Fruit fly (Drosophila melanogaster) whole organism, embryonic: ENCODE results near the gene CROT.

Experiments used
- ATbp ChIP-seq: fragments of 200-800 bp; sonication (Bioruptor generic); optimal IDR thresholded peaks from 2 replicates; lab custom pipeline; 2017; ENCODE audit warnings: missing biosample characterization, mild to moderate bottlenecking, missing genetic modification characterization, missing genetic modification reagents
- Asciz ChIP-seq: fragments of 200-800 bp; sonication (Bioruptor generic); optimal IDR thresholded peaks from 2 replicates; lab custom pipeline; 2017; ENCODE audit warnings: missing biosample characterization, mild to moderate bottlenecking, missing genetic modification characterization, missing genetic modification reagents
- CG10979 ChIP-seq: fragments of 200-800 bp; sonication (Bioruptor generic); optimal IDR thresholded peaks from 2 replicates; lab custom pipeline; 2018; ENCODE audit warnings: missing biosample characterization, mild to moderate bottlenecking, missing genetic modification characterization, moderate library complexity
- CG11085 ChIP-seq: fragments of 200-800 bp; sonication (Bioruptor generic); IDR thresholded peaks from 2 replicates; pipeline ENCODE4 v1.3.6; 2022; ENCODE audit warnings: missing biosample characterization, missing genetic modification characterization
- CG11504 ChIP-seq: fragments of 200-800 bp; sonication (Bioruptor generic); optimal IDR thresholded peaks from 3 replicates; lab custom pipeline; 2019; ENCODE audit warnings: missing biosample characterization, mild to moderate bottlenecking, missing genetic modification characterization, moderate library complexity
- CG11695 ChIP-seq: fragments of 200-800 bp; sonication (Bioruptor generic); IDR thresholded peaks from 3 replicates; pipeline ENCODE4 v1.3.6; 2022; ENCODE audit warnings: missing biosample characterization, missing genetic modification characterization
- CG12744 ChIP-seq: fragments of 200-800 bp; sonication (Bioruptor generic); optimal IDR thresholded peaks from 2 replicates; lab custom pipeline; 2016; ENCODE audit warnings: missing biosample characterization, missing genetic modification characterization
- CG12769 ChIP-seq: fragments of 200-800 bp; sonication (Bioruptor generic); optimal IDR thresholded peaks from 2 replicates; lab custom pipeline; 2019; ENCODE audit warnings: missing biosample characterization, mild to moderate bottlenecking, missing genetic modification characterization, moderate library complexity
- CG1603 ChIP-seq: fragments of 200-800 bp; sonication (Bioruptor generic); optimal IDR thresholded peaks from 2 replicates; lab custom pipeline; 2019; ENCODE audit warnings: missing biosample characterization, mild to moderate bottlenecking, missing genetic modification characterization, moderate library complexity
- CG18619 ChIP-seq: fragments of 200-800 bp; sonication (Bioruptor generic); optimal IDR thresholded peaks from 3 replicates; lab custom pipeline; 2017; ENCODE audit warnings: missing biosample characterization, mild to moderate bottlenecking, missing genetic modification characterization
- CG2120 ChIP-seq: fragments of 200-800 bp; sonication (Bioruptor generic); optimal IDR thresholded peaks from 3 replicates; lab custom pipeline; 2016; ENCODE audit warnings: missing biosample characterization, missing genetic modification characterization
- CG2678 ChIP-seq: fragments of 200-800 bp; sonication (Bioruptor generic); optimal IDR thresholded peaks from 3 replicates; lab custom pipeline; 2019; ENCODE audit warnings: missing biosample characterization, mild to moderate bottlenecking, missing genetic modification characterization, moderate library complexity
- CG3065 ChIP-seq: fragments of 200-800 bp; sonication (Bioruptor generic); optimal IDR thresholded peaks from 2 replicates; lab custom pipeline; 2016; ENCODE audit warnings: missing biosample characterization, missing genetic modification characterization
- CG4360 ChIP-seq: fragments of 200-800 bp; sonication (Bioruptor generic); IDR thresholded peaks from 2 replicates; pipeline ENCODE4 v1.3.6; 2022; ENCODE audit warnings: missing biosample characterization, missing genetic modification characterization
- CG4424 ChIP-seq: fragments of 200-800 bp; sonication (Bioruptor generic); optimal IDR thresholded peaks from 3 replicates; lab custom pipeline; 2016; ENCODE audit warnings: missing biosample characterization, missing genetic modification characterization
- CG4854 ChIP-seq: fragments of 200-800 bp; sonication (Bioruptor generic); optimal IDR thresholded peaks from 2 replicates; lab custom pipeline; 2016; ENCODE audit warnings: missing biosample characterization, missing genetic modification characterization, inconsistent platforms
- CG6654 ChIP-seq: fragments of 200-800 bp; sonication (Bioruptor generic); optimal IDR thresholded peaks from 2 replicates; lab custom pipeline; 2017; ENCODE audit warnings: missing biosample characterization, mild to moderate bottlenecking, missing genetic modification characterization
- CG7372 ChIP-seq: fragments of 200-800 bp; sonication (Bioruptor generic); IDR thresholded peaks from 2 replicates; pipeline ENCODE4 v1.3.6; 2022; ENCODE audit warnings: missing biosample characterization, missing genetic modification characterization
- CG7745 ChIP-seq: fragments of 200-800 bp; sonication (Bioruptor generic); optimal IDR thresholded peaks from 2 replicates; lab custom pipeline; 2018; ENCODE audit warnings: missing biosample characterization, mild to moderate bottlenecking, missing genetic modification characterization, moderate library complexity
- CG8924 ChIP-seq: fragments of 200-800 bp; optimal IDR thresholded peaks from 3 replicates; lab custom pipeline; 2019; ENCODE audit warnings: missing biosample characterization, mild to moderate bottlenecking, missing genetic modification characterization, moderate library complexity
- CG8944 ChIP-seq: fragments of 200-800 bp; sonication (Bioruptor generic); optimal IDR thresholded peaks from 3 replicates; lab custom pipeline; 2016; ENCODE audit warnings: missing biosample characterization, missing genetic modification characterization
- CG9727 ChIP-seq: fragments of 200-800 bp; sonication (Bioruptor generic); optimal IDR thresholded peaks from 3 replicates; lab custom pipeline; 2017; ENCODE audit warnings: missing biosample characterization, mild to moderate bottlenecking, missing genetic modification characterization
- D19A ChIP-seq: fragments of 200-800 bp; optimal IDR thresholded peaks from 3 replicates; lab custom pipeline; 2019; ENCODE audit warnings: missing biosample characterization, mild to moderate bottlenecking, missing genetic modification characterization, moderate library complexity
- Drgx ChIP-seq: fragments of 200-800 bp; sonication (Bioruptor generic); IDR thresholded peaks from 2 replicates; pipeline ENCODE4 v1.3.6; 2022; ENCODE audit warnings: missing biosample characterization, missing genetic modification characterization
- Gug ChIP-seq: fragments of 200-800 bp; sonication (Bioruptor generic); IDR thresholded peaks from 4 replicates; pipeline ENCODE4 v1.3.6; 2022; ENCODE audit warnings: missing biosample characterization, missing genetic modification characterization
- Lim3 ChIP-seq: fragments of 200-800 bp; sonication (Bioruptor generic); IDR thresholded peaks from 2 replicates; pipeline ENCODE4 v1.3.6; 2022; ENCODE audit warnings: missing biosample characterization, missing genetic modification characterization
- Med ChIP-seq: fragments of 200-800 bp; sonication (Bioruptor generic); peaks from one replicate; lab custom pipeline; 2016; ENCODE audit warnings: missing biosample characterization, missing genetic modification characterization, mild to moderate bottlenecking, inconsistent platforms, moderate library complexity
- Mes4 ChIP-seq: fragments of 200-800 bp; sonication (Bioruptor generic); optimal IDR thresholded peaks from 2 replicates; lab custom pipeline; 2016; ENCODE audit warnings: missing biosample characterization, missing genetic modification characterization
- NFAT ChIP-seq: fragments of 200-800 bp; sonication (Bioruptor generic); IDR thresholded peaks from 2 replicates; pipeline ENCODE4 v1.3.6; 2022; ENCODE audit warnings: missing biosample characterization, missing genetic modification characterization
- Pdp1 ChIP-seq, 2 experiments: fragments of 200-800 bp; sonication (Bioruptor generic); optimal IDR thresholded peaks; 3 replicates each; lab custom pipeline; 2016; ENCODE audit warnings: missing biosample characterization in 2 of 2, missing genetic modification characterization in 2 of 2, mild to moderate bottlenecking in 1 of 2, moderate library complexity in 1 of 2
- Sox100B ChIP-seq: fragments of 200-800 bp; sonication (Bioruptor generic); optimal IDR thresholded peaks from 3 replicates; lab custom pipeline; 2018; ENCODE audit warnings: missing biosample characterization, mild to moderate bottlenecking, missing genetic modification characterization
- Taf1 ChIP-seq: fragments of 200-800 bp; sonication (Bioruptor generic); IDR thresholded peaks from 2 replicates; pipeline ENCODE4 v1.3.6; 2022; ENCODE audit warnings: missing biosample characterization, missing genetic modification characterization
- Trl ChIP-seq, 3 experiments: fragments of >200 bp in 2 of 3; fragments of 200-800 bp in 1 of 3; sonication (Bioruptor generic) in 1 of 3; optimal IDR thresholded peaks; 2 replicates in 1 of 3; 3 replicates in 2 of 3; lab custom pipeline; 2016 to 2017; ENCODE audit warnings: missing biosample characterization in 1 of 3, missing genetic modification characterization in 1 of 3
- ab ChIP-seq: fragments of 200-800 bp; sonication (Bioruptor generic); optimal IDR thresholded peaks from 2 replicates; lab custom pipeline; 2016; ENCODE audit warnings: missing biosample characterization, missing genetic modification characterization
- abd-A ChIP-seq: fragments of 200-800 bp; sonication (Bioruptor generic); optimal IDR thresholded peaks from 3 replicates; lab custom pipeline; 2019; ENCODE audit warnings: missing biosample characterization, mild to moderate bottlenecking, missing genetic modification characterization, moderate library complexity
- amos ChIP-seq: fragments of 200-800 bp; sonication (Bioruptor generic); IDR thresholded peaks from 2 replicates; pipeline ENCODE4 v1.3.6; 2022; ENCODE audit warnings: missing biosample characterization, missing genetic modification characterization; ENCODE audit not compliant: partially characterized antibody
- cas ChIP-seq: fragments of 200-800 bp; sonication (Bioruptor generic); IDR thresholded peaks from 2 replicates; pipeline ENCODE4 v1.3.6; 2022; ENCODE audit warnings: missing biosample characterization, missing genetic modification characterization
- dmrt99B ChIP-seq: fragments of 200-800 bp; sonication (Bioruptor generic); optimal IDR thresholded peaks from 2 replicates; lab custom pipeline; 2018; ENCODE audit warnings: missing biosample characterization, mild to moderate bottlenecking, missing genetic modification characterization, moderate library complexity
- fd96Cb ChIP-seq: fragments of 200-800 bp; sonication (Bioruptor generic); optimal IDR thresholded peaks from 2 replicates; lab custom pipeline; 2018; ENCODE audit warnings: missing biosample characterization, mild to moderate bottlenecking, missing genetic modification characterization, moderate library complexity
- hkb ChIP-seq, 2 experiments: fragments of 200-800 bp in 1 of 2; fragments of >200 bp in 1 of 2; sonication (Bioruptor generic) in 1 of 2; IDR thresholded peaks in 1 of 2; optimal IDR thresholded peaks in 1 of 2; 2 replicates each; pipeline versions ENCODE4 v1.3.6 to Lab custom; 2017 to 2022; ENCODE audit warnings: missing biosample characterization in 1 of 2, missing genetic modification characterization in 1 of 2
- kay ChIP-seq: fragments of 200-800 bp; sonication (Bioruptor generic); optimal IDR thresholded peaks from 2 replicates; lab custom pipeline; 2016; ENCODE audit warnings: missing biosample characterization, missing genetic modification characterization
- ken ChIP-seq: fragments of 200-800 bp; sonication (Bioruptor generic); IDR thresholded peaks from 3 replicates; pipeline ENCODE4 v1.3.6; 2022; ENCODE audit warnings: missing biosample characterization, missing genetic modification characterization
- lab ChIP-seq: fragments of 200-800 bp; sonication (Bioruptor generic); optimal IDR thresholded peaks from 3 replicates; lab custom pipeline; 2017; ENCODE audit warnings: missing biosample characterization, missing genetic modification characterization, mild to moderate bottlenecking, moderate library complexity, missing genetic modification reagents
- lov ChIP-seq, 2 experiments: fragments of 200-800 bp in 1 of 2; fragments of >200 bp in 1 of 2; sonication (Bioruptor generic) in 1 of 2; IDR thresholded peaks in 1 of 2; optimal IDR thresholded peaks in 1 of 2; 2 replicates in 1 of 2; 3 replicates in 1 of 2; pipeline versions ENCODE4 v1.3.6 to Lab custom; 2017 to 2022; ENCODE audit warnings: missing biosample characterization in 1 of 2, missing genetic modification characterization in 1 of 2
- org-1 ChIP-seq: fragments of 200-800 bp; sonication (Bioruptor generic); optimal IDR thresholded peaks from 2 replicates; lab custom pipeline; 2017; ENCODE audit warnings: missing biosample characterization, missing genetic modification characterization
- row ChIP-seq: fragments of 200-800 bp; sonication (Bioruptor generic); IDR thresholded peaks from 3 replicates; pipeline ENCODE4 v1.3.6; 2022; ENCODE audit warnings: missing biosample characterization, missing genetic modification characterization
- sens ChIP-seq: fragments of 200-800 bp; sonication (Bioruptor generic); peaks from one replicate; lab custom pipeline; 2016; ENCODE audit warnings: missing biosample characterization, missing genetic modification characterization
- tll ChIP-seq, 2 experiments: fragments of 200-800 bp in 1 of 2; fragments of >200 bp in 1 of 2; sonication (Bioruptor generic) in 1 of 2; optimal IDR thresholded peaks; 2 replicates each; lab custom pipeline; 2017 to 2019; ENCODE audit warnings: missing biosample characterization in 2 of 2, missing genetic modification characterization in 2 of 2, mild to moderate bottlenecking in 1 of 2, moderate library complexity in 1 of 2
- vnd ChIP-seq: fragments of 200-800 bp; sonication (Bioruptor generic); IDR thresholded peaks from 3 replicates; pipeline ENCODE4 v1.3.6; 2022; ENCODE audit warnings: missing biosample characterization, missing genetic modification characterization; ENCODE audit not compliant: partially characterized antibody
- zen ChIP-seq: fragments of 200-800 bp; sonication (Bioruptor generic); optimal IDR thresholded peaks from 3 replicates; lab custom pipeline; 2018; ENCODE audit warnings: missing biosample characterization, mild to moderate bottlenecking, missing genetic modification characterization, moderate library complexity

Gene CROT

DNA sequence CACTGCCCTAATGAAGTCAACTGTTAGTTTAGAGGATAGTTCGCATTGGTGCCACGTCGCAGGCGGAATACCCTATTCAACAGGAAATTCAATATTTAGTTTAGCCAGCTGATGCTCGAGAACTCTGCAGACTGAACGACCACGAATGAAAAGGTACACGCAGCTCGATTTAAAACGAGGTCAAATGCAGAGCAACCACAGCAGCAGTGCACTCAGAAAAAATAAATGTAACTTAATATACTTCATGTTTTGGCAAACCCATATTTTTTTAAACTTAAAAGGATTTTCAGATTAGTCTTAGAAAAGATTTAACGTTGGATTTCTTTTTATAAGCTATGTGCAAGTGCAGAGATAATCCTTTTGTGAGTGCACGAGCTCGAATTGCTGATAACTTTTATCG lies 51.4 kb downstream of the CROT start:
- TF ChIP-seq fd96Cb, result peak; percentile 32
- TF ChIP-seq CG2678 (tag; lab: Kevin White, UChicago), result peak; percentile 38
- TF ChIP-seq CG7745 (tag; lab: Kevin White, UChicago), result no peak
- TF ChIP-seq NFAT (GFP tag; lab: Robert Waterston, UW), result no peak
- peak; percentile 39 for TF ChIP-seq CG11504
- TF ChIP-seq Sox100B, result peak; percentile 19
- TF ChIP-seq CG11085 (GFP tag; lab: Robert Waterston, UW), result no peak
- TF ChIP-seq CG9727 (GFP tag; lab: Kevin White, UChicago), result no peak
- TF ChIP-seq Med (GFP tag; lab: Kevin White, UChicago), result peak; percentile 8
- no peak for TF ChIP-seq kay (GFP tag; lab: Kevin White, UChicago)
- TF ChIP-seq Taf1 (GFP tag; lab: Robert Waterston, UW), result no peak
- TF ChIP-seq ab (GFP tag; lab: Kevin White, UChicago), result no peak
- TF ChIP-seq vnd (GFP tag; lab: Robert Waterston, UW), result no peak
- TF ChIP-seq cas (GFP tag; lab: Robert Waterston, UW), result no peak
- no peak for TF ChIP-seq Pdp1 (GFP tag; optimal IDR thresholded peaks at IDR 0.05; lab: Kevin White, UChicago)
- peak; percentile 81 for TF ChIP-seq D19A (tag; lab: Kevin White, UChicago)
- no peak for TF ChIP-seq CG8944 (GFP tag; lab: Kevin White, UChicago)
- TF ChIP-seq row (GFP tag; lab: Robert Waterston, UW), result peak; percentile 53; the same call in 2 of the 3 replicates
- no peak for TF ChIP-seq hkb (optimal IDR thresholded peaks at IDR 0.05; lab: Kevin White, UChicago)
- TF ChIP-seq hkb (GFP tag; IDR thresholded peaks at IDR 0.05; lab: Robert Waterston, UW), result no peak
- peak; percentile 24 for TF ChIP-seq CG10979 (tag; lab: Kevin White, UChicago)
- no peak for TF ChIP-seq CG4854
- TF ChIP-seq CG18619 (GFP tag; lab: Kevin White, UChicago), result no peak
- TF ChIP-seq Lim3 (GFP tag; lab: Robert Waterston, UW), result no peak
- no peak for TF ChIP-seq CG8924 (tag; lab: Kevin White, UChicago)
- peak; percentile 23 for TF ChIP-seq dmrt99B
- TF ChIP-seq CG1603 (tag; lab: Kevin White, UChicago), result peak; percentile 10
- TF ChIP-seq lab (GFP tag; lab: Kevin White, UChicago), result peak; percentile 10
- no peak for TF ChIP-seq Trl (optimal IDR thresholded peaks at IDR 0.05; lab: Kevin White, UChicago)
- no peak for TF ChIP-seq Trl (GFP tag; optimal IDR thresholded peaks at IDR 0.05; lab: Kevin White, UChicago)
- TF ChIP-seq lov (optimal IDR thresholded peaks at IDR 0.05; lab: Kevin White, UChicago), result no peak
- TF ChIP-seq lov (GFP tag; IDR thresholded peaks at IDR 0.05; lab: Robert Waterston, UW), result no peak
- no peak for TF ChIP-seq CG2120 (GFP tag; lab: Kevin White, UChicago)
- TF ChIP-seq ATbp, result peak; percentile 8
- peak; percentile 55 for TF ChIP-seq Drgx (GFP tag; lab: Robert Waterston, UW)
- TF ChIP-seq Gug (GFP tag; lab: Robert Waterston, UW), result no peak
- TF ChIP-seq org-1, result no peak
- no peak for TF ChIP-seq ken
- TF ChIP-seq tll (GFP tag; optimal IDR thresholded peaks at IDR 0.05; lab: Kevin White, UChicago), result no peak
- TF ChIP-seq abd-A (tag; lab: Kevin White, UChicago), result no peak
- no peak for TF ChIP-seq CG4424 (GFP tag; lab: Kevin White, UChicago)
- no peak for TF ChIP-seq CG12769 (tag; lab: Kevin White, UChicago)
- TF ChIP-seq CG4360 (GFP tag; lab: Robert Waterston, UW), result no peak
- TF ChIP-seq CG11695 (GFP tag; lab: Robert Waterston, UW), result no peak
- TF ChIP-seq CG12744 (GFP tag; lab: Kevin White, UChicago), result no peak
- no peak for TF ChIP-seq zen (tag; lab: Kevin White, UChicago)
- TF ChIP-seq CG7372, result no peak
- no peak for TF ChIP-seq CG6654 (GFP tag; lab: Kevin White, UChicago)
- TF ChIP-seq sens, result peak; percentile 26
- TF ChIP-seq amos (GFP tag; lab: Robert Waterston, UW), result no peak
- TF ChIP-seq CG3065 (GFP tag; lab: Kevin White, UChicago), result no peak
- peak; percentile 13 for TF ChIP-seq Asciz (GFP tag; lab: Kevin White, UChicago)
- TF ChIP-seq Mes4 (GFP tag; lab: Kevin White, UChicago), result no peak
